Worm (Caenorhabditis elegans): ENCODE measurements around the gene C10G8.4.
A peak's percentile ranks its signal among the peaks of the same experiment; 100 is the strongest.
"Not testable (repeated sequence)": the region's sequence is repeated elsewhere in the genome, so short reads cannot be mapped to it uniquely, and the experiment has no call there.

ce11 chrV:5284270-5284980 lies 27.3 kb upstream of the C10G8.4 start:
- not testable (repeated sequence) for TF ChIP-seq ztf-11 (tag; optimal IDR thresholded peaks at IDR 0.05); nhr-76 (tag; optimal IDR thresholded peaks at IDR 0.05); elt-3 (tag; optimal IDR thresholded peaks at IDR 0.05); flh-1 (GFP tag; optimal IDR thresholded peaks at IDR 0.05); nhr-237 (tag; optimal IDR thresholded peaks at IDR 0.05); unc-62 (GFP tag; optimal IDR thresholded peaks at IDR 0.05); sem-2 (GFP tag; optimal IDR thresholded peaks at IDR 0.05); pha-4 (tag; optimal IDR thresholded peaks at IDR 0.05); lsy-2 (tag; optimal IDR thresholded peaks at IDR 0.05); unc-39 (tag; optimal IDR thresholded peaks at IDR 0.05); ceh-39 (tag; optimal IDR thresholded peaks at IDR 0.05); lin-13 (tag; optimal IDR thresholded peaks at IDR 0.05)
- TF ChIP-seq M03D4.4 (tag; optimal IDR thresholded peaks at IDR 0.05) (peak; percentile 61), mls-2 (tag; optimal IDR thresholded peaks at IDR 0.05) (peak; percentile 12)
